Worm (Caenorhabditis elegans): ENCODE data around the gene C39H7.4.

The C39H7.4 gene

ce11 chrIV:5587964-5588860 lies 26.2 kb downstream of the C39H7.4 start:
- TF ChIP-seq Y48G9A.11 (GFP tag; IDR thresholded peaks at IDR 0.05) (no peak), zfp-3 (GFP tag; conservative IDR thresholded peaks at IDR 0.05) (0 out of 2 replicates have a peak, but pooled peaks have one; percentile 16), unc-62 (GFP tag; optimal IDR thresholded peaks at IDR 0.05 in 1 of 2) (peak in 1 of 2 experiments; percentile 79), unc-62 (tag; optimal IDR thresholded peaks at IDR 0.05) (no peak), rbr-2 (tag; optimal IDR thresholded peaks at IDR 0.05) (peak; percentile 42), snpc-1.2 (GFP tag; IDR thresholded peaks at IDR 0.05) (0 out of 2 replicates have a peak, but pooled peaks have one; percentile 24), lsy-2 (tag; optimal IDR thresholded peaks at IDR 0.05) (peak in 1 of 2 experiments; percentile 20), pha-4 (GFP tag; IDR thresholded peaks at IDR 0.05) (no peak), pha-4 (tag; optimal IDR thresholded peaks at IDR 0.05) (peak; percentile 28), daf-16 (GFP tag; optimal IDR thresholded peaks at IDR 0.05) (peak in 1 of 2 experiments; percentile 99), daf-16 (tag; optimal IDR thresholded peaks at IDR 0.05) (peak; percentile 32), vab-7 (GFP tag; IDR thresholded peaks at IDR 0.05) (no peak), aha-1 (tag) (peak; percentile 61)

- TF ChIP-seq ceh-82 (tag; optimal IDR thresholded peaks at IDR 0.05) (no peak), tag-97 (GFP tag; IDR thresholded peaks at IDR 0.05) (no peak), lin-1 (GFP tag; IDR thresholded peaks at IDR 0.05) (no peak), nhr-102 (tag; optimal IDR thresholded peaks at IDR 0.05) (no peak), dve-1 (tag; optimal IDR thresholded peaks at IDR 0.05; ENCODE audit: insufficient read depth) (peak; percentile 46), fkh-10 (GFP tag; optimal IDR thresholded peaks at IDR 0.05) (no peak), Y48G9A.11 (GFP tag; IDR thresholded peaks at IDR 0.05) (no peak), snpc-4 (tag; optimal IDR thresholded peaks at IDR 0.05) (no peak), hlh-11 (tag; optimal IDR thresholded peaks at IDR 0.05) (peak; percentile 26), madf-9 (GFP tag; conservative IDR thresholded peaks at IDR 0.05) (no peak), dmd-8 (GFP tag; IDR thresholded peaks at IDR 0.05) (no peak), daf-16 (GFP tag; optimal IDR thresholded peaks at IDR 0.05) (peak in 1 of 2 experiments; percentile 96), daf-16 (tag; optimal IDR thresholded peaks at IDR 0.05) (peak; percentile 83), hlh-30 (tag; optimal IDR thresholded peaks at IDR 0.05; ENCODE audit: insufficient read depth) (peak; percentile 57), madf-5 (GFP tag; IDR thresholded peaks at IDR 0.05) (no peak), lin-13 (GFP tag; optimal IDR thresholded peaks at IDR 0.05) (no peak), F44E2.7 (GFP tag; IDR thresholded peaks at IDR 0.05) (no peak), aly-2 (tag; optimal IDR thresholded peaks at IDR 0.05) (no peak), lin-38 (GFP tag; IDR thresholded peaks at IDR 0.05) (no peak), arid-1 (GFP tag; conservative IDR thresholded peaks at IDR 0.05) (no peak), sdz-12 (GFP tag; optimal IDR thresholded peaks at IDR 0.05) (no peak), unc-130 (GFP tag; optimal IDR thresholded peaks at IDR 0.05) (no peak), ZK546.5 (tag; optimal IDR thresholded peaks at IDR 0.05) (no peak), dpl-1 (GFP tag; optimal IDR thresholded peaks at IDR 0.05) (no peak), cey-2 (tag; optimal IDR thresholded peaks at IDR 0.05; ENCODE audit: borderline replicate concordance, insufficient read depth) (no peak), nhr-11 (tag; optimal IDR thresholded peaks at IDR 0.05) (no peak), daf-8 (GFP tag; IDR thresholded peaks at IDR 0.05) (no peak), ces-1 (GFP tag; optimal IDR thresholded peaks at IDR 0.05) (no peak), mxl-3 (GFP tag; optimal IDR thresholded peaks at IDR 0.05) (no peak), lsy-2 (tag; optimal IDR thresholded peaks at IDR 0.05) (peak in 1 of 2 experiments; percentile 15), set-16 (GFP tag; IDR thresholded peaks at IDR 0.05) (no peak), nhr-237 (tag; optimal IDR thresholded peaks at IDR 0.05) (no peak), tra-1 (GFP tag; IDR thresholded peaks at IDR 0.05) (no peak), attf-4 (tag; optimal IDR thresholded peaks at IDR 0.05) (no peak), rbr-2 (tag; optimal IDR thresholded peaks at IDR 0.05) (peak; percentile 74), nhr-28 (tag; optimal IDR thresholded peaks at IDR 0.05) (peak; percentile 64), pha-4 (GFP tag; IDR thresholded peaks at IDR 0.05) (no peak), pha-4 (tag; optimal IDR thresholded peaks at IDR 0.05) (no peak), aha-1 (tag) (peak; percentile 95), F37D6.2 (tag; optimal IDR thresholded peaks at IDR 0.05) (no peak), ceh-20 (GFP tag; IDR thresholded peaks at IDR 0.05) (no peak), mdl-1 (tag; optimal IDR thresholded peaks at IDR 0.05) (peak in 1 of 2 experiments; percentile 39)
Measured at ce11 chrIV:5586320-5586720, 28.1 kb downstream of the C39H7.4 start.
